Worm (Caenorhabditis elegans) whole organism, late embryonic: ENCODE data around the gene Y73F8A.14.

Source experiments
- ceh-18 ChIP-seq: sonication (generic microtip); optimal IDR thresholded peaks from 2 replicates; lab custom pipeline; 2016; ENCODE audit warnings: missing genetic modification characterization, missing compliant biosample characterization
- ceh-31 ChIP-seq: sonication (generic microtip); optimal IDR thresholded peaks from 2 replicates; lab custom pipeline; 2016; ENCODE audit warnings: missing genetic modification characterization, missing compliant biosample characterization
- hlh-30 ChIP-seq: sonication (generic microtip); optimal IDR thresholded peaks from 2 replicates; lab custom pipeline; 2017; ENCODE audit warnings: antibody characterized with exemption, missing genetic modification characterization, missing compliant biosample characterization; ENCODE audit not compliant: insufficient read depth
- lin-11 ChIP-seq: fragments of 200-800 bp; sonication (Bioruptor generic); optimal IDR thresholded peaks from 2 replicates; lab custom pipeline; 2018; ENCODE audit warnings: mild to moderate bottlenecking, missing genetic modification characterization, missing compliant biosample characterization
- nhr-11 ChIP-seq: fragments of 150-350 bp; optimal IDR thresholded peaks from 2 replicates; lab custom pipeline; 2014; ENCODE audit warnings: missing biosample characterization, missing genetic modification characterization

DNA sequence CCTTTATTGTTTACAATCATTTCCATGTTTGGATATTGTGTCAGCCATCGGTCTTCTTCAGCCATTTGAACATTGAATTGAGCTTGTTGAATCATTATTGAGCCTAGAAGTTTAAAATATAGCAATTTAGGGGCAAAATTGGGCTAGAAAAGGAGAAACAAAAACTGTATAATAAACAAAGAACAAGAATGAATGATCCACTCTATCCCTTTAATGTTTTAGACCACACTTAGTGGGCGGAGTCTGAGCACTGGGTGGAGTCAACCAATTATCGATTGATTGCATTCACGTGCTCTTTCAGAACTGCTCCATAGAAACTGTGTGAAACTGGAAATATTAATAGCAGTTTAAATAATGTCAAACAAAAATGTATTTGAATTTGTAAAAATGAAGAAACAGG lies 9.2 kb upstream of the Y73F8A.14 start, which contains the start of gene tbx-40:
- TF ChIP-seq nhr-11 (tag; lab: Kevin White, UChicago) (no peak), lin-11 (tag; lab: Kevin White, UChicago) (no peak), ceh-31 (tag; lab: Kevin White, UChicago) (no peak), hlh-30 (no peak), ceh-18 (tag; lab: Kevin White, UChicago) (no peak)
